Worm (Caenorhabditis elegans) whole organism, L4 larva: ENCODE data around the gene tofu-6.

Experiments used
- D1046.2 ChIP-seq: fragments of 200-800 bp; sonication (Bioruptor generic); IDR thresholded peaks from 2 replicates; pipeline ENCODE4 v1.3.6; 2022; ENCODE audit warnings: missing genetic modification characterization, missing compliant biosample characterization
- F49E8.2 ChIP-seq: sonication (generic microtip); optimal IDR thresholded peaks from 2 replicates; lab custom pipeline; 2016; ENCODE audit warnings: missing compliant biosample characterization, mild to moderate bottlenecking, missing genetic modification characterization, borderline replicate concordance
- T26A8.4 ChIP-seq: fragments of 200-800 bp; sonication (Bioruptor generic); IDR thresholded peaks from 2 replicates; pipeline ENCODE4 v1.3.6; 2022; ENCODE audit warnings: missing genetic modification characterization, missing compliant biosample characterization
- Y75B8A.6 ChIP-seq: fragments of 200-800 bp; sonication (Bioruptor generic); IDR thresholded peaks from 2 replicates; pipeline ENCODE4 v1.3.6; 2022; ENCODE audit warnings: missing genetic modification reagents, missing genetic modification characterization, missing compliant biosample characterization
- aha-1 ChIP-seq: fragments of 150-350 bp; peaks from one replicate; lab custom pipeline; 2014; ENCODE audit warnings: missing biosample characterization, missing genetic modification characterization
- aly-2 ChIP-seq: sonication (generic microtip); optimal IDR thresholded peaks from 2 replicates; lab custom pipeline; 2018; ENCODE audit warnings: missing biosample characterization, missing genetic modification characterization
- arid-1 ChIP-seq: fragments of 200-800 bp; sonication (Bioruptor generic); conservative IDR thresholded peaks from 2 replicates; pipeline ENCODE4 v1.3.6; 2022; ENCODE audit warnings: missing genetic modification reagents, missing genetic modification characterization, missing compliant biosample characterization
- ceh-28 ChIP-seq: fragments of 150-350 bp; optimal IDR thresholded peaks from 2 replicates; lab custom pipeline; 2014; ENCODE audit warnings: missing biosample characterization, missing genetic modification reagents, missing genetic modification characterization
- ceh-32 ChIP-seq: sonication (generic microtip); optimal IDR thresholded peaks from 2 replicates; lab custom pipeline; 2016; ENCODE audit warnings: mild to moderate bottlenecking, missing genetic modification characterization, missing compliant biosample characterization; ENCODE audit not compliant: poor library complexity
- cey-2 ChIP-seq: sonication (generic microtip); optimal IDR thresholded peaks from 3 replicates; lab custom pipeline; 2017; ENCODE audit warnings: missing genetic modification characterization, mild to moderate bottlenecking, missing compliant biosample characterization, antibody characterized with exemption, borderline replicate concordance; ENCODE audit not compliant: insufficient read depth
- daf-19 ChIP-seq: fragments of 200-800 bp; sonication (Bioruptor generic); conservative IDR thresholded peaks from 2 replicates; pipeline ENCODE4 v1.3.6; 2022; ENCODE audit warnings: missing genetic modification characterization, missing compliant biosample characterization
- dmd-9 ChIP-seq: fragments of 200-800 bp; sonication (Bioruptor generic); IDR thresholded peaks from 2 replicates; pipeline ENCODE4 v1.3.6; 2022; ENCODE audit warnings: missing genetic modification reagents, missing genetic modification characterization, missing compliant biosample characterization
- dpl-1 ChIP-seq: fragments of 150-350 bp; optimal IDR thresholded peaks from 2 replicates; lab custom pipeline; 2014; ENCODE audit warnings: missing biosample characterization, missing genetic modification reagents, missing genetic modification characterization
- duxl-1 ChIP-seq: sonication (generic microtip); optimal IDR thresholded peaks from 2 replicates; lab custom pipeline; 2016; ENCODE audit warnings: mild to moderate bottlenecking, missing genetic modification characterization, moderate library complexity, missing compliant biosample characterization; ENCODE audit not compliant: poor library complexity
- egl-27 ChIP-seq: sonication (generic microtip); optimal IDR thresholded peaks from 3 replicates; lab custom pipeline; 2017; ENCODE audit warnings: missing biosample characterization, missing genetic modification reagents, missing genetic modification characterization
- jun-1 ChIP-seq: fragments of 150-350 bp; optimal IDR thresholded peaks from 2 replicates; lab custom pipeline; 2014; ENCODE audit warnings: missing biosample characterization, missing genetic modification reagents, missing genetic modification characterization
- lim-7 ChIP-seq: fragments of 200-800 bp; sonication (Bioruptor generic); IDR thresholded peaks from 2 replicates; pipeline ENCODE4 v1.3.6; 2022; ENCODE audit warnings: missing genetic modification characterization, missing compliant biosample characterization
- lin-29 ChIP-seq: fragments of 200-800 bp; sonication (Bioruptor generic); IDR thresholded peaks from 2 replicates; pipeline ENCODE4 v1.3.6; 2022; ENCODE audit warnings: missing genetic modification reagents, missing genetic modification characterization, missing compliant biosample characterization
- lin-38 ChIP-seq: fragments of 200-800 bp; sonication (Bioruptor generic); IDR thresholded peaks from 2 replicates; pipeline ENCODE4 v1.3.6; 2022; ENCODE audit warnings: missing genetic modification reagents, missing genetic modification characterization, missing compliant biosample characterization
- nhr-237 ChIP-seq: sonication (generic microtip); optimal IDR thresholded peaks from 2 replicates; lab custom pipeline; 2017; ENCODE audit warnings: missing biosample characterization, missing genetic modification characterization
- nhr-25 ChIP-seq: sonication (generic microtip); optimal IDR thresholded peaks from 2 replicates; lab custom pipeline; 2017; ENCODE audit warnings: missing genetic modification characterization, mild to moderate bottlenecking, missing compliant biosample characterization, antibody characterized with exemption, moderate library complexity, borderline replicate concordance; ENCODE audit not compliant: insufficient read depth
- nhr-28 ChIP-seq: fragments of 150-350 bp; optimal IDR thresholded peaks from 2 replicates; lab custom pipeline; 2014; ENCODE audit warnings: missing biosample characterization, missing genetic modification characterization
- nhr-41 ChIP-seq: fragments of 200-800 bp; sonication (Bioruptor generic); IDR thresholded peaks from 2 replicates; pipeline ENCODE4 v1.3.6; 2022; ENCODE audit warnings: missing genetic modification reagents, missing genetic modification characterization, missing compliant biosample characterization
- php-3 ChIP-seq: fragments of 200-800 bp; sonication (Bioruptor generic); IDR thresholded peaks from 2 replicates; pipeline ENCODE4 v1.3.6; 2022; ENCODE audit warnings: missing genetic modification reagents, missing genetic modification characterization, missing compliant biosample characterization
- tag-97 ChIP-seq: fragments of 200-800 bp; sonication (Bioruptor generic); IDR thresholded peaks from 2 replicates; pipeline ENCODE4 v1.3.6; 2022; ENCODE audit warnings: missing genetic modification characterization, missing compliant biosample characterization
- unc-62 ChIP-seq, 3 experiments: fragments of 150-350 bp in 1 of 3; sonication (generic microtip); optimal IDR thresholded peaks in 2 of 3; peaks in 1 of 3; 1 replicate in 1 of 3; 2 replicates in 2 of 3; lab custom pipeline; 2014 to 2017; ENCODE audit warnings: missing biosample characterization in 3 of 3, missing genetic modification characterization in 3 of 3, missing genetic modification reagents in 3 of 3, missing genotype in 1 of 3
- zip-11 ChIP-seq: fragments of 200-800 bp; sonication (Bioruptor generic); IDR thresholded peaks from 2 replicates; pipeline ENCODE4 v1.3.6; 2022; ENCODE audit warnings: missing genetic modification characterization, missing compliant biosample characterization
- ztf-7 ChIP-seq: fragments of 150-350 bp; optimal IDR thresholded peaks from 2 replicates; lab custom pipeline; 2014; ENCODE audit warnings: missing biosample characterization, missing genetic modification characterization

tofu-6 gene

ce11 chrII:5465729-5466408, 44.8 kb downstream of the tofu-6 start, which contains the start of gene clr-1:
Gene clr-1, plus strand, starts transcription at chrII:5466358.
- TF ChIP-seq egl-27 (no peak), lim-7 (GFP tag; lab: Robert Waterston, UW) (no peak), aly-2 (tag; lab: Kevin White, UChicago) (no peak), nhr-237 (tag; lab: Kevin White, UChicago) (no peak), aha-1 (no peak), ceh-32 (tag; lab: Kevin White, UChicago) (no peak), duxl-1 (no peak), lin-29 (GFP tag; lab: Robert Waterston, UW) (no peak), nhr-41 (GFP tag; lab: Robert Waterston, UW) (no peak), T26A8.4 (GFP tag; lab: Robert Waterston, UW) (no peak), php-3 (GFP tag; lab: Robert Waterston, UW) (0 out of 2 replicates have a peak, but pooled peaks have one; percentile 32), arid-1 (GFP tag; lab: Robert Waterston, UW) (no peak), unc-62 (GFP tag; optimal IDR thresholded peaks at IDR 0.05 in 1 of 2; lab: Kevin White, UChicago) (peak in 1 of 2 experiments; percentile 29), unc-62 (tag; optimal IDR thresholded peaks at IDR 0.05; lab: Kevin White, UChicago) (no peak), dmd-9 (GFP tag; lab: Robert Waterston, UW) (no peak), D1046.2 (no peak), cey-2 (tag; lab: Kevin White, UChicago) (no peak), lin-38 (GFP tag; lab: Robert Waterston, UW) (peak; percentile 33; the same call in 1 of the 2 replicates), zip-11 (GFP tag; lab: Robert Waterston, UW) (no peak), F49E8.2 (tag; lab: Kevin White, UChicago) (no peak), tag-97 (GFP tag; lab: Robert Waterston, UW) (no peak), dpl-1 (GFP tag; lab: Kevin White, UChicago) (no peak), daf-19 (GFP tag; lab: Robert Waterston, UW) (0 out of 2 replicates have a peak, but pooled peaks have one; percentile 36), ztf-7 (no peak), nhr-25 (tag; lab: Kevin White, UChicago) (no peak), nhr-28 (no peak), jun-1 (no peak), Y75B8A.6 (GFP tag; lab: Robert Waterston, UW) (no peak), ceh-28 (no peak)
